Fruit fly (Drosophila melanogaster): ENCODE results near the gene CG12011.
A peak's percentile ranks its signal among the peaks of the same experiment; 100 is the strongest.

The CG12011 gene

DNA sequence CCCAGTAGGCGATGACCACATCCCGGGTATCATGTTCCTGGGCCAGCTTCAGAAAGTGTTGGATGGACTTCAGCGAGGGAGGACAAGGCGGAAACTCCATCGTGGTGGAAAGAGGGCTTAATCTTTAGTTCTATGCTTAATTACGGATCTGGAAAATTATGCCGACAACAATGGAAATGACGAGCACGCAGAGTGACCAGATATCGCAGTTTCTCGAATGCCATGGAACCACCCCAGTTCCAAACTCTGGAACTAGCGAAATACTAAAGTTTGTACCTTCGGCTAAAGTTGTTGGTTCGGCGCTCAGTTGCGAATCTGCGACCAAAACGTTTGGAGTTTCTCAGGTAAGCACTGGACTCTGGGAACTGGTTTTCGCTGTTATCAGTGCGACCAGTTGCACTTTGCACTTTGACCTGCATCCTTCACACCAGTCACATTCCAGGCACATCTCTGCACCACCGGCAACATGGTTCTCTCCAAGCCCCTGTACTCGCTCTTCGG, 41.7 kb upstream of the CG12011 start, which contains the start of the genes CG7970 and Vta1 (continued):
- TF ChIP-seq Pdp1 (GFP tag; optimal IDR thresholded peaks at IDR 0.05) (peak in 1 of 2 experiments; percentile 24), CG4328 (GFP tag; optimal IDR thresholded peaks at IDR 0.05) (no peak), slp2 (GFP tag; optimal IDR thresholded peaks at IDR 0.05) (no peak), pnt (GFP tag; optimal IDR thresholded peaks at IDR 0.05) (no peak), CG8089 (GFP tag; optimal IDR thresholded peaks at IDR 0.05) (no peak), Ets65A (GFP tag) (no peak), CG2678 (tag; optimal IDR thresholded peaks at IDR 0.05) (no peak), CG10267 (tag; optimal IDR thresholded peaks at IDR 0.05) (peak; percentile 12), exex (tag; optimal IDR thresholded peaks at IDR 0.05) (no peak), D19B (GFP tag; optimal IDR thresholded peaks at IDR 0.05) (no peak), CG8944 (GFP tag; optimal IDR thresholded peaks at IDR 0.05) (no peak), CG7928 (GFP tag; optimal IDR thresholded peaks at IDR 0.05) (no peak), eyg (GFP tag; optimal IDR thresholded peaks at IDR 0.05) (no peak), CG6254 (GFP tag; optimal IDR thresholded peaks at IDR 0.05) (no peak), BEAF-32 (GFP tag; optimal IDR thresholded peaks at IDR 0.05) (peak; percentile 8), Abd-B (GFP tag; optimal IDR thresholded peaks at IDR 0.05) (no peak), grau (tag; optimal IDR thresholded peaks at IDR 0.05) (no peak), tio (GFP tag; optimal IDR thresholded peaks at IDR 0.05) (no peak), CG12236 (GFP tag; optimal IDR thresholded peaks at IDR 0.05) (no peak), Dref (GFP tag; IDR thresholded peaks at IDR 0.05) (no peak), CG9797 (GFP tag; optimal IDR thresholded peaks at IDR 0.05) (peak; percentile 80), CG7987 (GFP tag; optimal IDR thresholded peaks at IDR 0.05) (no peak), B-H1 (GFP tag; IDR thresholded peaks at IDR 0.05) (no peak), crol (GFP tag; IDR thresholded peaks at IDR 0.05) (no peak), mam (GFP tag; optimal IDR thresholded peaks at IDR 0.05) (no peak), CG12299 (tag; optimal IDR thresholded peaks at IDR 0.05) (no peak), Drgx (GFP tag; IDR thresholded peaks at IDR 0.05) (peak; percentile 63), mirr (GFP tag; optimal IDR thresholded peaks at IDR 0.05) (no peak), CG13123 (GFP tag; optimal IDR thresholded peaks at IDR 0.05) (no peak), CG4424 (GFP tag; optimal IDR thresholded peaks at IDR 0.05) (no peak), stwl (tag; optimal IDR thresholded peaks at IDR 0.05) (no peak), Xbp1 (GFP tag; optimal IDR thresholded peaks at IDR 0.05) (no peak), bsh (GFP tag; optimal IDR thresholded peaks at IDR 0.05) (peak in 1 of 2 experiments; percentile 74), Blimp-1 (GFP tag; optimal IDR thresholded peaks at IDR 0.05) (no peak), al (GFP tag; IDR thresholded peaks at IDR 0.05) (no peak), CG10979 (tag; optimal IDR thresholded peaks at IDR 0.05) (no peak), pum (GFP tag; optimal IDR thresholded peaks at IDR 0.05) (no peak), shn (GFP tag; optimal IDR thresholded peaks at IDR 0.05) (no peak), CG7963 (GFP tag; IDR thresholded peaks at IDR 0.05; ENCODE audit: partially characterized antibody) (no peak), oc (tag; optimal IDR thresholded peaks at IDR 0.05) (no peak), salm (tag; optimal IDR thresholded peaks at IDR 0.05) (no peak), Dp (GFP tag; optimal IDR thresholded peaks at IDR 0.05) (peak; percentile 42), croc (GFP tag; conservative IDR thresholded peaks at IDR 0.05) (no peak), repo (GFP tag; optimal IDR thresholded peaks at IDR 0.05) (no peak), corto (GFP tag; optimal IDR thresholded peaks at IDR 0.05) (no peak), slou (GFP tag; optimal IDR thresholded peaks at IDR 0.05) (no peak), jigr1 (GFP tag; IDR thresholded peaks at IDR 0.05) (no peak), ind (GFP tag; optimal IDR thresholded peaks at IDR 0.05) (no peak), E2f2 (GFP tag; IDR thresholded peaks at IDR 0.05) (peak; percentile 42; the same call in 1 of the 2 replicates), schlank (tag; optimal IDR thresholded peaks at IDR 0.05) (no peak), MTF-1 (GFP tag; optimal IDR thresholded peaks at IDR 0.05; ENCODE audit: borderline replicate concordance) (no peak)
